Worm (Caenorhabditis elegans) whole organism, L4 larva: ENCODE measurements around the gene ptr-1.

Source experiments
- F37D6.2 ChIP-seq: sonication (generic microtip); optimal IDR thresholded peaks from 2 replicates; lab custom pipeline; 2016; ENCODE audit warnings: mild to moderate bottlenecking, missing genetic modification characterization, missing compliant biosample characterization
- F44E2.7 ChIP-seq: fragments of 200-800 bp; sonication (Bioruptor generic); IDR thresholded peaks from 2 replicates; pipeline ENCODE4 v2.1.2; 2022; ENCODE audit warnings: missing genetic modification characterization, missing compliant biosample characterization
- F49E8.2 ChIP-seq: sonication (generic microtip); optimal IDR thresholded peaks from 2 replicates; lab custom pipeline; 2016; ENCODE audit warnings: missing compliant biosample characterization, mild to moderate bottlenecking, missing genetic modification characterization, borderline replicate concordance
- Y105C5A.15 ChIP-seq: fragments of 200-800 bp; sonication (Bioruptor generic); IDR thresholded peaks from 2 replicates; pipeline ENCODE4 v1.3.6; 2022; ENCODE audit warnings: missing genetic modification characterization, missing compliant biosample characterization
- Y5F2A.4 ChIP-seq: fragments of 200-800 bp; sonication (Bioruptor generic); optimal IDR thresholded peaks from 2 replicates; lab custom pipeline; 2018; ENCODE audit warnings: mild to moderate bottlenecking, missing genetic modification characterization, missing compliant biosample characterization
- attf-4 ChIP-seq: sonication (generic microtip); optimal IDR thresholded peaks from 3 replicates; lab custom pipeline; 2017; ENCODE audit warnings: missing biosample characterization, missing genetic modification characterization
- ceh-28 ChIP-seq: fragments of 150-350 bp; optimal IDR thresholded peaks from 2 replicates; lab custom pipeline; 2014; ENCODE audit warnings: missing biosample characterization, missing genetic modification reagents, missing genetic modification characterization
- ceh-44 ChIP-seq: fragments of 200-800 bp; sonication (Bioruptor generic); IDR thresholded peaks from 2 replicates; pipeline ENCODE4 v1.3.6; 2022; ENCODE audit warnings: missing genetic modification reagents, missing genetic modification characterization, missing compliant biosample characterization
- ces-1 ChIP-seq: fragments of 150-350 bp; sonication (generic microtip); optimal IDR thresholded peaks from 4 replicates; lab custom pipeline; 2014; ENCODE audit warnings: missing biosample characterization, missing genetic modification reagents, missing genetic modification characterization
- daf-16 ChIP-seq, 3 experiments: sonication (generic microtip); optimal IDR thresholded peaks; 2 replicates each; lab custom pipeline; 2016 to 2017; ENCODE audit warnings: missing genetic modification characterization in 3 of 3, missing genetic modification reagents in 3 of 3, mild to moderate bottlenecking in 2 of 3, missing compliant biosample characterization in 2 of 3, missing biosample characterization in 1 of 3, moderate library complexity in 1 of 3
- daf-8 ChIP-seq: fragments of 200-800 bp; sonication (Bioruptor generic); IDR thresholded peaks from 2 replicates; pipeline ENCODE4 v1.3.6; 2022; ENCODE audit warnings: missing genetic modification characterization, missing compliant biosample characterization
- dmd-8 ChIP-seq: fragments of 200-800 bp; sonication (Bioruptor generic); IDR thresholded peaks from 2 replicates; pipeline ENCODE4 v1.3.6; 2022; ENCODE audit warnings: missing genetic modification characterization, missing compliant biosample characterization
- dmd-9 ChIP-seq: fragments of 200-800 bp; sonication (Bioruptor generic); IDR thresholded peaks from 2 replicates; pipeline ENCODE4 v1.3.6; 2022; ENCODE audit warnings: missing genetic modification reagents, missing genetic modification characterization, missing compliant biosample characterization
- dpl-1 ChIP-seq: fragments of 150-350 bp; optimal IDR thresholded peaks from 2 replicates; lab custom pipeline; 2014; ENCODE audit warnings: missing biosample characterization, missing genetic modification reagents, missing genetic modification characterization
- duxl-1 ChIP-seq: sonication (generic microtip); optimal IDR thresholded peaks from 2 replicates; lab custom pipeline; 2016; ENCODE audit warnings: mild to moderate bottlenecking, missing genetic modification characterization, moderate library complexity, missing compliant biosample characterization; ENCODE audit not compliant: poor library complexity
- dve-1 ChIP-seq: sonication (generic microtip); optimal IDR thresholded peaks from 2 replicates; lab custom pipeline; 2017; ENCODE audit warnings: antibody characterized with exemption, mild to moderate bottlenecking, missing genetic modification characterization, missing compliant biosample characterization; ENCODE audit not compliant: insufficient read depth
- fkh-10 ChIP-seq: fragments of 150-350 bp; optimal IDR thresholded peaks from 2 replicates; lab custom pipeline; 2014; ENCODE audit warnings: missing biosample characterization, missing genetic modification reagents, missing genetic modification characterization
- gei-8 ChIP-seq: fragments of 200-800 bp; sonication (Bioruptor generic); optimal IDR thresholded peaks from 2 replicates; lab custom pipeline; 2018; ENCODE audit warnings: mild to moderate bottlenecking, missing genetic modification characterization, missing compliant biosample characterization
- hlh-11 ChIP-seq: fragments of 200-800 bp; sonication (Bioruptor generic); optimal IDR thresholded peaks from 2 replicates; lab custom pipeline; 2018; ENCODE audit warnings: mild to moderate bottlenecking, missing genetic modification characterization, missing compliant biosample characterization
- lim-7 ChIP-seq: fragments of 200-800 bp; sonication (Bioruptor generic); IDR thresholded peaks from 2 replicates; pipeline ENCODE4 v1.3.6; 2022; ENCODE audit warnings: missing genetic modification characterization, missing compliant biosample characterization
- lin-38 ChIP-seq: fragments of 200-800 bp; sonication (Bioruptor generic); IDR thresholded peaks from 2 replicates; pipeline ENCODE4 v1.3.6; 2022; ENCODE audit warnings: missing genetic modification reagents, missing genetic modification characterization, missing compliant biosample characterization
- lin-39 ChIP-seq: fragments of 150-350 bp; optimal IDR thresholded peaks from 2 replicates; lab custom pipeline; 2014; ENCODE audit warnings: missing biosample characterization, missing genetic modification reagents, missing genetic modification characterization
- lir-3 ChIP-seq: sonication (generic microtip); optimal IDR thresholded peaks from 2 replicates; lab custom pipeline; 2016; ENCODE audit warnings: mild to moderate bottlenecking, missing genetic modification characterization, missing compliant biosample characterization
- lsy-2 ChIP-seq, 2 experiments: fragments of 150-350 bp in 1 of 2; sonication (generic microtip) in 1 of 2; optimal IDR thresholded peaks; 2 replicates each; lab custom pipeline; 2014 to 2017; ENCODE audit warnings: missing biosample characterization in 2 of 2, missing genetic modification characterization in 2 of 2
- madf-5 ChIP-seq, 2 experiments: fragments of 200-800 bp; sonication (Bioruptor generic); IDR thresholded peaks; 2 replicates each; pipeline ENCODE4 v1.3.6; 2022; ENCODE audit warnings: missing compliant biosample characterization in 2 of 2, missing genetic modification characterization in 2 of 2
- mdl-1 ChIP-seq, 2 experiments: fragments of 150-350 bp in 1 of 2; sonication (generic microtip) in 1 of 2; optimal IDR thresholded peaks; 2 replicates each; lab custom pipeline; 2014 to 2017; ENCODE audit warnings: missing biosample characterization in 2 of 2, missing genetic modification characterization in 2 of 2
- mdt-29 ChIP-seq: fragments of 200-800 bp; sonication (Bioruptor generic); IDR thresholded peaks from 2 replicates; pipeline ENCODE4 v1.3.6; 2022; ENCODE audit warnings: missing genetic modification reagents, missing genetic modification characterization, missing compliant biosample characterization
- mep-1 ChIP-seq: fragments of 150-350 bp; sonication (generic microtip); optimal IDR thresholded peaks from 3 replicates; lab custom pipeline; 2014; ENCODE audit warnings: missing biosample characterization, missing genetic modification characterization
- mes-2 ChIP-seq: sonication (generic microtip); optimal IDR thresholded peaks from 2 replicates; lab custom pipeline; 2016; ENCODE audit warnings: missing genotype, mild to moderate bottlenecking, missing genetic modification characterization, missing compliant biosample characterization; ENCODE audit not compliant: poor library complexity, severe bottlenecking
- mxl-2 ChIP-seq: fragments of 200-800 bp; sonication (Bioruptor generic); conservative IDR thresholded peaks from 2 replicates; pipeline ENCODE4 v1.3.6; 2022; ENCODE audit warnings: missing genetic modification reagents, missing genetic modification characterization, missing compliant biosample characterization
- nhr-10 ChIP-seq: fragments of 150-350 bp; optimal IDR thresholded peaks from 2 replicates; lab custom pipeline; 2014; ENCODE audit warnings: missing biosample characterization, missing genetic modification characterization
- nhr-102 ChIP-seq: sonication (generic microtip); optimal IDR thresholded peaks from 2 replicates; lab custom pipeline; 2016; ENCODE audit warnings: mild to moderate bottlenecking, missing genetic modification characterization, moderate library complexity, missing compliant biosample characterization
- nhr-11 ChIP-seq: fragments of 150-350 bp; optimal IDR thresholded peaks from 2 replicates; lab custom pipeline; 2014; ENCODE audit warnings: missing biosample characterization, missing genetic modification characterization
- nhr-25 ChIP-seq: sonication (generic microtip); optimal IDR thresholded peaks from 2 replicates; lab custom pipeline; 2017; ENCODE audit warnings: missing genetic modification characterization, mild to moderate bottlenecking, missing compliant biosample characterization, antibody characterized with exemption, moderate library complexity, borderline replicate concordance; ENCODE audit not compliant: insufficient read depth
- nhr-28 ChIP-seq: fragments of 150-350 bp; optimal IDR thresholded peaks from 2 replicates; lab custom pipeline; 2014; ENCODE audit warnings: missing biosample characterization, missing genetic modification characterization
- nhr-6 ChIP-seq: fragments of 150-350 bp; optimal IDR thresholded peaks from 2 replicates; lab custom pipeline; 2014; ENCODE audit warnings: missing biosample characterization, missing genetic modification characterization
- nhr-76 ChIP-seq: fragments of 150-350 bp; optimal IDR thresholded peaks from 2 replicates; lab custom pipeline; 2014; ENCODE audit warnings: missing biosample characterization, missing genetic modification characterization
- nhr-77 ChIP-seq: fragments of 150-350 bp; optimal IDR thresholded peaks from 2 replicates; lab custom pipeline; 2014; ENCODE audit warnings: missing biosample characterization, missing genetic modification characterization
- pha-4 ChIP-seq, 2 experiments: fragments of 150-350 bp in 1 of 2; fragments of 200-800 bp in 1 of 2; sonication (Bioruptor generic) in 1 of 2; IDR thresholded peaks in 1 of 2; optimal IDR thresholded peaks in 1 of 2; 2 replicates each; pipeline versions ENCODE4 v1.3.6 to Lab custom; 2014 to 2022; ENCODE audit warnings: missing genetic modification characterization in 2 of 2, missing genetic modification reagents in 2 of 2, missing biosample characterization in 1 of 2, missing compliant biosample characterization in 1 of 2
- pqm-1 ChIP-seq: sonication (generic microtip); optimal IDR thresholded peaks from 2 replicates; lab custom pipeline; 2017; ENCODE audit warnings: missing biosample characterization, missing genetic modification characterization
- rbr-2 ChIP-seq: sonication (generic microtip); optimal IDR thresholded peaks from 2 replicates; lab custom pipeline; 2016; ENCODE audit warnings: missing genotype, missing genetic modification characterization, missing compliant biosample characterization
- saeg-2 ChIP-seq: fragments of 200-800 bp; sonication (Bioruptor generic); IDR thresholded peaks from 2 replicates; pipeline ENCODE4 v1.3.6; 2022; ENCODE audit warnings: missing genetic modification reagents, missing genetic modification characterization, missing compliant biosample characterization
- skn-1 ChIP-seq: fragments of 150-350 bp; optimal IDR thresholded peaks from 2 replicates; lab custom pipeline; 2014; ENCODE audit warnings: missing biosample characterization, missing genetic modification characterization
- spr-3 ChIP-seq: fragments of 200-800 bp; sonication (Bioruptor generic); optimal IDR thresholded peaks from 2 replicates; lab custom pipeline; 2018; ENCODE audit warnings: mild to moderate bottlenecking, missing genetic modification characterization, missing compliant biosample characterization
- tra-1 ChIP-seq: fragments of 200-800 bp; sonication (Bioruptor generic); IDR thresholded peaks from 2 replicates; pipeline ENCODE4 v1.3.6; 2022; ENCODE audit warnings: missing genetic modification reagents, missing genetic modification characterization, missing compliant biosample characterization
- zip-2 ChIP-seq: fragments of 150-350 bp; optimal IDR thresholded peaks from 2 replicates; lab custom pipeline; 2014; ENCODE audit warnings: missing biosample characterization, missing genetic modification characterization

The ptr-1 gene

DNA sequence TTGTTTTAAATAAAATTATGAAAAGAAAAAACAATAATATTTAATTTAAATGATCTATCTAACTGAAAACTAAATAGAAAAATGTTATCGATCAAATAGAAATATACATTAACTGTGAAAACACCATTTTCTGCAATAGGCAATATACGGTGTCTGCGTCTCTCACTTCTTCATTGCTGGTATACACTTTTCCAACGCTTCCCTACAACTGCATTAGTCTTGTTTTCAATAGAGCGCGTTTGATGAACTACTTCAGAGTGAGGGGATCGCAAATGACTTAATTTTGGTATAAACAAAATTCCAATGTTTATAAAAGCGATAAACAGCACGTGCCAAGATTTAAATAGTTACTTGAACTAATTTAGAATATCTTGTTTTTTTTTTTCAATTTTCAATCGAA lies 31.0 kb upstream of the ptr-1 start (continued):
- peak; percentile 30 for TF ChIP-seq nhr-25 (tag; lab: Kevin White, UChicago)
- no peak for TF ChIP-seq dmd-8 (GFP tag; lab: Robert Waterston, UW)
- TF ChIP-seq ces-1 (GFP tag; lab: Kevin White, UChicago): peak; percentile 60
- TF ChIP-seq mxl-2 (GFP tag; lab: Robert Waterston, UW): no peak
- TF ChIP-seq nhr-11: peak; percentile 43
- no peak for TF ChIP-seq madf-5 (GFP tag; IDR thresholded peaks at IDR 0.05; lab: Robert Waterston, UW)
- TF ChIP-seq ceh-44 (GFP tag; lab: Robert Waterston, UW): no peak
- TF ChIP-seq nhr-6 (tag; lab: Kevin White, UChicago): peak; percentile 17
- no peak for TF ChIP-seq mdt-29 (GFP tag; lab: Robert Waterston, UW)
- no peak for TF ChIP-seq nhr-10 (tag; lab: Kevin White, UChicago)
- TF ChIP-seq tra-1 (GFP tag; lab: Robert Waterston, UW): no peak
- TF ChIP-seq mes-2: peak; percentile 66
- TF ChIP-seq nhr-77 (tag; lab: Kevin White, UChicago): peak; percentile 72
- no peak for TF ChIP-seq zip-2 (tag; lab: Kevin White, UChicago)
- TF ChIP-seq skn-1 (tag; lab: Kevin White, UChicago): no peak
- TF ChIP-seq attf-4 (tag; lab: Kevin White, UChicago): no peak
- TF ChIP-seq nhr-28 (tag; lab: Kevin White, UChicago): peak; percentile 93
- TF ChIP-seq lir-3: no peak
- TF ChIP-seq rbr-2: peak; percentile 47
- no peak for TF ChIP-seq pha-4 (GFP tag; IDR thresholded peaks at IDR 0.05; lab: Robert Waterston, UW)
- TF ChIP-seq pha-4 (tag; optimal IDR thresholded peaks at IDR 0.05; lab: Kevin White, UChicago): peak; percentile 64
- TF ChIP-seq hlh-11 (tag; lab: Kevin White, UChicago): peak; percentile 56
- no peak for TF ChIP-seq nhr-102 (tag; lab: Kevin White, UChicago)
- TF ChIP-seq dpl-1 (GFP tag; lab: Kevin White, UChicago): peak; percentile 64
- peak; percentile 86 for TF ChIP-seq dve-1
- no peak for TF ChIP-seq Y105C5A.15
- peak in 1 of 2 experiments; percentile 83 for TF ChIP-seq lsy-2 (tag; optimal IDR thresholded peaks at IDR 0.05; lab: Kevin White, UChicago)
- TF ChIP-seq, all 104 proteins: peak for 24

ce11 chrV:9208878-9209277 lies 27.4 kb upstream of the ptr-1 start:
- TF ChIP-seq nhr-76 (tag; lab: Kevin White, UChicago): no peak
- no peak for TF ChIP-seq lim-7
- TF ChIP-seq rbr-2: peak; percentile 8
- TF ChIP-seq attf-4 (tag; lab: Kevin White, UChicago): no peak
- TF ChIP-seq mdl-1 (tag; optimal IDR thresholded peaks at IDR 0.05; lab: Kevin White, UChicago): no peak
- no peak for TF ChIP-seq F49E8.2 (tag; lab: Kevin White, UChicago)
- TF ChIP-seq daf-16 (GFP tag; optimal IDR thresholded peaks at IDR 0.05; lab: Kevin White, UChicago): peak in 1 of 2 experiments; percentile 1
- TF ChIP-seq daf-16 (tag; optimal IDR thresholded peaks at IDR 0.05; lab: Kevin White, UChicago): no peak
- no peak for TF ChIP-seq duxl-1 (tag; lab: Kevin White, UChicago)
- TF ChIP-seq lir-3: no peak

- TF ChIP-seq dmd-9 (GFP tag; lab: Robert Waterston, UW): no peak
- TF ChIP-seq spr-3 (GFP tag; lab: Kevin White, UChicago): no peak
- TF ChIP-seq, all 104 proteins: peak for 0
Measured at ce11 chrV:9207377-9207776, 25.9 kb upstream of the ptr-1 start, which contains the start of gene inx-10. TSS of gene inx-10 (minus strand) at chrV:9207477.

ce11 chrV:9202710-9203109 lies 21.2 kb upstream of the ptr-1 start, which contains the start of gene asp-2:
TSS of gene asp-2 (plus strand) at chrV:9203077.
- TF ChIP-seq F37D6.2 (tag; lab: Kevin White, UChicago) (no peak), daf-8 (no peak), attf-4 (tag; lab: Kevin White, UChicago) (no peak), F44E2.7 (GFP tag; lab: Robert Waterston, UW) (no peak), ceh-28 (tag; lab: Kevin White, UChicago) (no peak), Y5F2A.4 (GFP tag; lab: Kevin White, UChicago) (no peak), daf-16 (GFP tag; optimal IDR thresholded peaks at IDR 0.05; lab: Kevin White, UChicago) (no peak), daf-16 (tag; optimal IDR thresholded peaks at IDR 0.05; lab: Kevin White, UChicago) (peak; percentile 63), lin-39 (tag; lab: Kevin White, UChicago) (no peak), fkh-10 (GFP tag; lab: Kevin White, UChicago) (no peak), mep-1 (tag; lab: Kevin White, UChicago) (no peak), dmd-9 (GFP tag; lab: Robert Waterston, UW) (no peak), gei-8 (no peak), spr-3 (GFP tag; lab: Kevin White, UChicago) (no peak), saeg-2 (GFP tag; lab: Robert Waterston, UW) (no peak), lin-38 (GFP tag; lab: Robert Waterston, UW) (no peak), pqm-1 (tag; lab: Kevin White, UChicago) (peak; percentile 95)
